Worm (Caenorhabditis elegans): ENCODE results near the gene F35H8.4.

DNA sequence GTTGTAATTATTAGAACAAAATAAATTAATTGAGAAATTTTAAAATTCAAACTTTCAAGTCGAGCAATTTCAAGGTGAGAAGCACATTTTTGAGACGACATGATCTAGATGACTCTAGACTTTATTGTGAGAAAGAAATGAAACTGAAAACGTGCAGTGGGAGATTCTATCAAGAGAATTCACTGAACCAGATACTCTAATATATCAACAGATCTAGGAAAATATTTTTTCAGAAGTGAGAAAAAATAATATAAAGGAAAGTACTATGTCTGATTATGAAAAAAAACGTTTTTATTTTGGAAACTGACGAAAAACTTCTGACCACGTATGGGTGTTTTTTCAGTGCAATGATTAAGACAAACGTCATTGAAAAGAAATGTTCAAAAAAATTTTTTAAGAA, 19.1 kb downstream of the F35H8.4 start, which contains the start of gene sra-3:
- TF ChIP-seq mcd-1 (GFP tag; IDR thresholded peaks at IDR 0.05), result no peak
- TF ChIP-seq sptf-2 (GFP tag; optimal IDR thresholded peaks at IDR 0.05), result no peak
- TF ChIP-seq ceh-100 (GFP tag; IDR thresholded peaks at IDR 0.05), result no peak
